Fruit fly (Drosophila melanogaster) whole organism, adult: Measurements from ENCODE around the gene CG9029.

Experiments used
- CG11617 ChIP-seq: fragments of 200-800 bp; sonication (Bioruptor generic); optimal IDR thresholded peaks from 2 replicates; lab custom pipeline; 2017; ENCODE audit warnings: mild to moderate bottlenecking, missing biosample characterization, missing genetic modification reagents, missing genetic modification characterization
- CG12768 ChIP-seq: fragments of 200-800 bp; sonication (Bioruptor generic); optimal IDR thresholded peaks from 2 replicates; lab custom pipeline; 2017; ENCODE audit warnings: missing biosample characterization, missing genetic modification characterization, mild to moderate bottlenecking, moderate library complexity, missing genetic modification reagents
- Clk ChIP-seq: fragments of 200-800 bp; sonication (Bioruptor generic); optimal IDR thresholded peaks from 2 replicates; lab custom pipeline; 2017; ENCODE audit warnings: missing biosample characterization, missing genetic modification characterization
- cic ChIP-seq: fragments of 200-800 bp; sonication (Bioruptor generic); optimal IDR thresholded peaks from 2 replicates; lab custom pipeline; 2017; ENCODE audit warnings: missing biosample characterization, mild to moderate bottlenecking, missing genetic modification characterization, moderate library complexity
- cnc ChIP-seq, 2 experiments: fragments of >200 bp; optimal IDR thresholded peaks; 2 replicates each; lab custom pipeline; 2017

dm6 chr2L:5923603-5924138 lies 37.9 kb downstream of the CG9029 start, which contains the start of gene CG9016:
- TF ChIP-seq CG11617 (GFP tag; lab: Kevin White, UChicago): no peak
- no peak for TF ChIP-seq CG12768
- TF ChIP-seq cic (GFP tag; lab: Kevin White, UChicago): no peak
- no peak for TF ChIP-seq Clk (GFP tag; lab: Kevin White, UChicago)
- no peak for TF ChIP-seq cnc (optimal IDR thresholded peaks at IDR 0.05; lab: Kevin White, UChicago)
